Worm (Caenorhabditis elegans): Measurements from ENCODE around the gene ecps-2.

DNA sequence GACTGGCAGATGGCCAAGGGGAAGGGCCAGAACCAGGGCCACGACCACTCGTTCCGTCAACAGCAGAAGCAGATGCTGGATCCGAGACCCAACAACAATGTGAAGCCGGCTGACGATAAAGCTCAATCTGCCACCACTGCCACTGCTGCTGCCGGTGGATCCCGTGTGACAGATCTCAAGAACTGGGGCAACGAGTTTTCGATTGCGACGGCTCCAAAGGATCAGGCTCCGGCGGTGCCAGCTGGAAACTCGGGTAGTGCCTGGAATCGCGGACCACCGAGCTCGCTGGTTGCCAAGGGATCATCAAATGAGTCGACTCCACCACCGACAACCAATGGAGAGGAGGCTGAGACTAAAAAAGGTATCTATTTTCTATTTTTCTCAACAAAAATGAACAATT lies 21.6 kb downstream of the ecps-2 start:
- no peak for TF ChIP-seq cog-1 (tag; optimal IDR thresholded peaks at IDR 0.05)
- no peak for TF ChIP-seq ztf-29 (GFP tag; IDR thresholded peaks at IDR 0.05)
- TF ChIP-seq ztf-23 (GFP tag; IDR thresholded peaks at IDR 0.05), result no peak
- no peak for TF ChIP-seq flt-1 (GFP tag; IDR thresholded peaks at IDR 0.05)
- no peak for TF ChIP-seq ref-1 (GFP tag; conservative IDR thresholded peaks at IDR 0.05)
- TF ChIP-seq med-1 (GFP tag; optimal IDR thresholded peaks at IDR 0.05; ENCODE audit: insufficient read depth), result no peak
